Worm (Caenorhabditis elegans) whole organism, L4 larva: ENCODE data around the gene R10E11.6.
A peak's percentile ranks its signal among the peaks of the same experiment; 100 is the strongest.

ENCODE experiments used
- D1046.2 ChIP-seq: fragments of 200-800 bp; sonication (Bioruptor generic); IDR thresholded peaks from 2 replicates; pipeline ENCODE4 v1.3.6; 2022; ENCODE audit warnings: missing genetic modification characterization, missing compliant biosample characterization
- F10B5.3 ChIP-seq: sonication (generic microtip); optimal IDR thresholded peaks from 2 replicates; lab custom pipeline; 2016; ENCODE audit warnings: mild to moderate bottlenecking, missing genetic modification characterization, missing compliant biosample characterization
- F49E8.2 ChIP-seq: sonication (generic microtip); optimal IDR thresholded peaks from 2 replicates; lab custom pipeline; 2016; ENCODE audit warnings: missing compliant biosample characterization, mild to moderate bottlenecking, missing genetic modification characterization, borderline replicate concordance
- T20F7.1 ChIP-seq: fragments of 200-800 bp; sonication (Bioruptor generic); optimal IDR thresholded peaks from 2 replicates; lab custom pipeline; 2018; ENCODE audit warnings: mild to moderate bottlenecking, missing genetic modification characterization, missing compliant biosample characterization
- T26A8.4 ChIP-seq: fragments of 200-800 bp; sonication (Bioruptor generic); IDR thresholded peaks from 2 replicates; pipeline ENCODE4 v1.3.6; 2022; ENCODE audit warnings: missing genetic modification characterization, missing compliant biosample characterization
- Y48G9A.11 ChIP-seq: fragments of 200-800 bp; sonication (Bioruptor generic); IDR thresholded peaks from 2 replicates; pipeline ENCODE4 v1.3.6; 2022; ENCODE audit warnings: missing genetic modification reagents, missing genetic modification characterization, missing compliant biosample characterization
- ZK546.5 ChIP-seq, 2 experiments: sonication (generic microtip); optimal IDR thresholded peaks; 2 replicates each; lab custom pipeline; 2017; ENCODE audit warnings: missing biosample characterization in 2 of 2, missing genetic modification characterization in 2 of 2
- aly-2 ChIP-seq: sonication (generic microtip); optimal IDR thresholded peaks from 2 replicates; lab custom pipeline; 2018; ENCODE audit warnings: missing biosample characterization, missing genetic modification characterization
- ceh-20 ChIP-seq: fragments of 200-800 bp; sonication (Bioruptor generic); IDR thresholded peaks from 2 replicates; pipeline ENCODE4 v1.3.6; 2022; ENCODE audit warnings: missing genetic modification reagents, missing genetic modification characterization, missing compliant biosample characterization
- ceh-32 ChIP-seq: sonication (generic microtip); optimal IDR thresholded peaks from 2 replicates; lab custom pipeline; 2016; ENCODE audit warnings: mild to moderate bottlenecking, missing genetic modification characterization, missing compliant biosample characterization; ENCODE audit not compliant: poor library complexity
- ceh-62 ChIP-seq: sonication (generic microtip); optimal IDR thresholded peaks from 2 replicates; lab custom pipeline; 2017; ENCODE audit warnings: missing biosample characterization, missing genetic modification characterization
- ceh-82 ChIP-seq: sonication (generic microtip); optimal IDR thresholded peaks from 2 replicates; lab custom pipeline; 2017; ENCODE audit warnings: missing biosample characterization, missing genetic modification characterization
- ces-1 ChIP-seq: fragments of 150-350 bp; sonication (generic microtip); optimal IDR thresholded peaks from 4 replicates; lab custom pipeline; 2014; ENCODE audit warnings: missing biosample characterization, missing genetic modification reagents, missing genetic modification characterization
- daf-16 ChIP-seq, 3 experiments: sonication (generic microtip); optimal IDR thresholded peaks; 2 replicates each; lab custom pipeline; 2016 to 2017; ENCODE audit warnings: missing genetic modification characterization in 3 of 3, missing genetic modification reagents in 3 of 3, mild to moderate bottlenecking in 2 of 3, missing compliant biosample characterization in 2 of 3, missing biosample characterization in 1 of 3, moderate library complexity in 1 of 3
- daf-8 ChIP-seq: fragments of 200-800 bp; sonication (Bioruptor generic); IDR thresholded peaks from 2 replicates; pipeline ENCODE4 v1.3.6; 2022; ENCODE audit warnings: missing genetic modification characterization, missing compliant biosample characterization
- dmd-6 ChIP-seq: fragments of 200-800 bp; sonication (Bioruptor generic); IDR thresholded peaks from 2 replicates; pipeline ENCODE4 v1.3.6; 2022; ENCODE audit warnings: missing genetic modification reagents, missing genetic modification characterization, missing compliant biosample characterization
- dmd-8 ChIP-seq: fragments of 200-800 bp; sonication (Bioruptor generic); IDR thresholded peaks from 2 replicates; pipeline ENCODE4 v1.3.6; 2022; ENCODE audit warnings: missing genetic modification characterization, missing compliant biosample characterization
- dmd-9 ChIP-seq: fragments of 200-800 bp; sonication (Bioruptor generic); IDR thresholded peaks from 2 replicates; pipeline ENCODE4 v1.3.6; 2022; ENCODE audit warnings: missing genetic modification reagents, missing genetic modification characterization, missing compliant biosample characterization
- dpl-1 ChIP-seq: fragments of 150-350 bp; optimal IDR thresholded peaks from 2 replicates; lab custom pipeline; 2014; ENCODE audit warnings: missing biosample characterization, missing genetic modification reagents, missing genetic modification characterization
- duxl-1 ChIP-seq: sonication (generic microtip); optimal IDR thresholded peaks from 2 replicates; lab custom pipeline; 2016; ENCODE audit warnings: mild to moderate bottlenecking, missing genetic modification characterization, moderate library complexity, missing compliant biosample characterization; ENCODE audit not compliant: poor library complexity
- egl-43 ChIP-seq: fragments of 200-800 bp; sonication (Bioruptor generic); IDR thresholded peaks from 2 replicates; pipeline ENCODE4 v1.3.6; 2022; ENCODE audit warnings: missing genetic modification reagents, missing genetic modification characterization, missing compliant biosample characterization
- fos-1 ChIP-seq: fragments of 150-350 bp; optimal IDR thresholded peaks from 2 replicates; lab custom pipeline; 2014; ENCODE audit warnings: missing biosample characterization, missing genetic modification characterization
- gei-8 ChIP-seq: fragments of 200-800 bp; sonication (Bioruptor generic); optimal IDR thresholded peaks from 2 replicates; lab custom pipeline; 2018; ENCODE audit warnings: mild to moderate bottlenecking, missing genetic modification characterization, missing compliant biosample characterization
- hlh-11 ChIP-seq: fragments of 200-800 bp; sonication (Bioruptor generic); optimal IDR thresholded peaks from 2 replicates; lab custom pipeline; 2018; ENCODE audit warnings: mild to moderate bottlenecking, missing genetic modification characterization, missing compliant biosample characterization
- lim-7 ChIP-seq: fragments of 200-800 bp; sonication (Bioruptor generic); IDR thresholded peaks from 2 replicates; pipeline ENCODE4 v1.3.6; 2022; ENCODE audit warnings: missing genetic modification characterization, missing compliant biosample characterization
- lin-1 ChIP-seq: fragments of 200-800 bp; sonication (Bioruptor generic); IDR thresholded peaks from 2 replicates; pipeline ENCODE4 v1.3.6; 2022; ENCODE audit warnings: missing genetic modification reagents, missing genetic modification characterization, missing compliant biosample characterization
- lin-38 ChIP-seq: fragments of 200-800 bp; sonication (Bioruptor generic); IDR thresholded peaks from 2 replicates; pipeline ENCODE4 v1.3.6; 2022; ENCODE audit warnings: missing genetic modification reagents, missing genetic modification characterization, missing compliant biosample characterization
- lir-3 ChIP-seq: sonication (generic microtip); optimal IDR thresholded peaks from 2 replicates; lab custom pipeline; 2016; ENCODE audit warnings: mild to moderate bottlenecking, missing genetic modification characterization, missing compliant biosample characterization
- lsy-2 ChIP-seq, 2 experiments: fragments of 150-350 bp in 1 of 2; sonication (generic microtip) in 1 of 2; optimal IDR thresholded peaks; 2 replicates each; lab custom pipeline; 2014 to 2017; ENCODE audit warnings: missing biosample characterization in 2 of 2, missing genetic modification characterization in 2 of 2
- mdt-29 ChIP-seq: fragments of 200-800 bp; sonication (Bioruptor generic); IDR thresholded peaks from 2 replicates; pipeline ENCODE4 v1.3.6; 2022; ENCODE audit warnings: missing genetic modification reagents, missing genetic modification characterization, missing compliant biosample characterization
- mep-1 ChIP-seq: fragments of 150-350 bp; sonication (generic microtip); optimal IDR thresholded peaks from 3 replicates; lab custom pipeline; 2014; ENCODE audit warnings: missing biosample characterization, missing genetic modification characterization
- mes-2 ChIP-seq: sonication (generic microtip); optimal IDR thresholded peaks from 2 replicates; lab custom pipeline; 2016; ENCODE audit warnings: missing genotype, mild to moderate bottlenecking, missing genetic modification characterization, missing compliant biosample characterization; ENCODE audit not compliant: poor library complexity, severe bottlenecking
- nhr-102 ChIP-seq: sonication (generic microtip); optimal IDR thresholded peaks from 2 replicates; lab custom pipeline; 2016; ENCODE audit warnings: mild to moderate bottlenecking, missing genetic modification characterization, moderate library complexity, missing compliant biosample characterization
- nhr-237 ChIP-seq: sonication (generic microtip); optimal IDR thresholded peaks from 2 replicates; lab custom pipeline; 2017; ENCODE audit warnings: missing biosample characterization, missing genetic modification characterization
- nhr-28 ChIP-seq: fragments of 150-350 bp; optimal IDR thresholded peaks from 2 replicates; lab custom pipeline; 2014; ENCODE audit warnings: missing biosample characterization, missing genetic modification characterization
- nhr-6 ChIP-seq: fragments of 150-350 bp; optimal IDR thresholded peaks from 2 replicates; lab custom pipeline; 2014; ENCODE audit warnings: missing biosample characterization, missing genetic modification characterization
- pha-4 ChIP-seq, 2 experiments: fragments of 150-350 bp in 1 of 2; fragments of 200-800 bp in 1 of 2; sonication (Bioruptor generic) in 1 of 2; IDR thresholded peaks in 1 of 2; optimal IDR thresholded peaks in 1 of 2; 2 replicates each; pipeline versions ENCODE4 v1.3.6 to Lab custom; 2014 to 2022; ENCODE audit warnings: missing genetic modification characterization in 2 of 2, missing genetic modification reagents in 2 of 2, missing biosample characterization in 1 of 2, missing compliant biosample characterization in 1 of 2
- php-3 ChIP-seq: fragments of 200-800 bp; sonication (Bioruptor generic); IDR thresholded peaks from 2 replicates; pipeline ENCODE4 v1.3.6; 2022; ENCODE audit warnings: missing genetic modification reagents, missing genetic modification characterization, missing compliant biosample characterization
- rbr-2 ChIP-seq: sonication (generic microtip); optimal IDR thresholded peaks from 2 replicates; lab custom pipeline; 2016; ENCODE audit warnings: missing genotype, missing genetic modification characterization, missing compliant biosample characterization
- saeg-2 ChIP-seq: fragments of 200-800 bp; sonication (Bioruptor generic); IDR thresholded peaks from 2 replicates; pipeline ENCODE4 v1.3.6; 2022; ENCODE audit warnings: missing genetic modification reagents, missing genetic modification characterization, missing compliant biosample characterization
- set-16 ChIP-seq: fragments of 200-800 bp; sonication (Bioruptor generic); IDR thresholded peaks from 2 replicates; pipeline ENCODE4 v1.3.6; 2022; ENCODE audit warnings: missing genetic modification reagents, missing genetic modification characterization, missing compliant biosample characterization
- snpc-1.2 ChIP-seq: fragments of 200-800 bp; sonication (Bioruptor generic); IDR thresholded peaks from 2 replicates; pipeline ENCODE4 v1.3.6; 2022; ENCODE audit warnings: missing genetic modification reagents, missing genetic modification characterization, missing compliant biosample characterization
- spr-1 ChIP-seq: sonication (generic microtip); optimal IDR thresholded peaks from 2 replicates; lab custom pipeline; 2016; ENCODE audit warnings: mild to moderate bottlenecking, missing genetic modification characterization, missing compliant biosample characterization
- unc-62 ChIP-seq, 3 experiments: fragments of 150-350 bp in 1 of 3; sonication (generic microtip); optimal IDR thresholded peaks in 2 of 3; peaks in 1 of 3; 1 replicate in 1 of 3; 2 replicates in 2 of 3; lab custom pipeline; 2014 to 2017; ENCODE audit warnings: missing biosample characterization in 3 of 3, missing genetic modification characterization in 3 of 3, missing genetic modification reagents in 3 of 3, missing genotype in 1 of 3
- vab-7 ChIP-seq: fragments of 200-800 bp; sonication (Bioruptor generic); IDR thresholded peaks from 2 replicates; pipeline ENCODE4 v1.3.6; 2022; ENCODE audit warnings: missing genetic modification reagents, missing genetic modification characterization, missing compliant biosample characterization
- zfp-2 ChIP-seq: sonication (generic microtip); optimal IDR thresholded peaks from 2 replicates; lab custom pipeline; 2016; ENCODE audit warnings: mild to moderate bottlenecking, missing genetic modification characterization, missing compliant biosample characterization
- zip-11 ChIP-seq: fragments of 200-800 bp; sonication (Bioruptor generic); IDR thresholded peaks from 2 replicates; pipeline ENCODE4 v1.3.6; 2022; ENCODE audit warnings: missing genetic modification characterization, missing compliant biosample characterization
- ztf-7 ChIP-seq: fragments of 150-350 bp; optimal IDR thresholded peaks from 2 replicates; lab custom pipeline; 2014; ENCODE audit warnings: missing biosample characterization, missing genetic modification characterization

Gene R10E11.6

ce11 chrIII:9748694-9749093, 34.1 kb upstream of the R10E11.6 start, which contains the start of gene T05G5.4 (continued):
- TF ChIP-seq nhr-6 (tag; lab: Kevin White, UChicago) = no peak
- TF ChIP-seq rbr-2 (tag; lab: Kevin White, UChicago) = no peak
- TF ChIP-seq ceh-20 (GFP tag; lab: Robert Waterston, UW) = no peak
- TF ChIP-seq lir-3 (tag; lab: Kevin White, UChicago) = no peak
- TF ChIP-seq lim-7 (GFP tag; lab: Robert Waterston, UW) = 0 out of 2 replicates have a peak, but pooled peaks have one; percentile 17
- TF ChIP-seq mdt-29 (GFP tag; lab: Robert Waterston, UW) = no peak
- no peak for TF ChIP-seq ZK546.5 (tag; optimal IDR thresholded peaks at IDR 0.05; lab: Kevin White, UChicago)
- TF ChIP-seq ztf-7 (tag; lab: Kevin White, UChicago) = no peak
- no peak for TF ChIP-seq pha-4 (GFP tag; IDR thresholded peaks at IDR 0.05; lab: Robert Waterston, UW)
- TF ChIP-seq pha-4 (tag; optimal IDR thresholded peaks at IDR 0.05; lab: Kevin White, UChicago) = no peak
- no peak for TF ChIP-seq nhr-237
- TF ChIP-seq daf-8 = no peak
- TF ChIP-seq ceh-62 (tag; lab: Kevin White, UChicago) = no peak
- TF ChIP-seq snpc-1.2 (GFP tag; lab: Robert Waterston, UW) = no peak
- TF ChIP-seq lin-38 = peak; percentile 29
- TF ChIP-seq dmd-6 (GFP tag; lab: Robert Waterston, UW) = no peak

ce11 chrIII:9751074-9751473, 31.7 kb upstream of the R10E11.6 start, which contains the start of gene T05G5.5:
TSS of gene T05G5.5 (minus strand) at chrIII:9751432.
- TF ChIP-seq lir-3 (tag; lab: Kevin White, UChicago) = no peak
- no peak for TF ChIP-seq dpl-1 (GFP tag; lab: Kevin White, UChicago)
- TF ChIP-seq egl-43 (GFP tag; lab: Robert Waterston, UW) = no peak
- peak; percentile 26 for TF ChIP-seq nhr-28
- TF ChIP-seq F10B5.3 = no peak
- peak; percentile 70 for TF ChIP-seq T26A8.4 (GFP tag; lab: Robert Waterston, UW)
- peak; percentile 41 for TF ChIP-seq mes-2
- no peak for TF ChIP-seq php-3 (GFP tag; lab: Robert Waterston, UW)
- no peak for TF ChIP-seq ces-1 (GFP tag; lab: Kevin White, UChicago)
- TF ChIP-seq zip-11 = no peak
- no peak for TF ChIP-seq vab-7 (GFP tag; lab: Robert Waterston, UW)
- TF ChIP-seq fos-1 (tag; lab: Kevin White, UChicago) = no peak
- TF ChIP-seq lsy-2 (tag; optimal IDR thresholded peaks at IDR 0.05; lab: Kevin White, UChicago) = peak in 1 of 2 experiments; percentile 18
- peak; percentile 44 for TF ChIP-seq lin-38
- no peak for TF ChIP-seq zfp-2 (tag; lab: Kevin White, UChicago)
- TF ChIP-seq D1046.2 = no peak
- peak; percentile 3 for TF ChIP-seq spr-1
- TF ChIP-seq ceh-32 (tag; lab: Kevin White, UChicago) = no peak
- no peak for TF ChIP-seq saeg-2
- peak; percentile 8 for TF ChIP-seq hlh-11
- TF ChIP-seq F49E8.2 = no peak
- no peak for TF ChIP-seq Y48G9A.11
- TF ChIP-seq dmd-8 (GFP tag; lab: Robert Waterston, UW) = 0 out of 2 replicates have a peak, but pooled peaks have one; percentile 33
- no peak for TF ChIP-seq set-16 (GFP tag; lab: Robert Waterston, UW)
- no peak for TF ChIP-seq aly-2 (tag; lab: Kevin White, UChicago)
- TF ChIP-seq lin-1 (GFP tag; lab: Robert Waterston, UW) = no peak
- TF ChIP-seq T20F7.1 (GFP tag; lab: Kevin White, UChicago) = no peak
- peak; percentile 73 for TF ChIP-seq nhr-102 (tag; lab: Kevin White, UChicago)
- peak; percentile 12 for TF ChIP-seq duxl-1 (tag; lab: Kevin White, UChicago)
- 0 out of 2 replicates have a peak, but pooled peaks have one; percentile 6 for TF ChIP-seq dmd-9 (GFP tag; lab: Robert Waterston, UW)
- no peak for TF ChIP-seq ceh-82
- peak in 1 of 2 experiments; percentile 26 for TF ChIP-seq unc-62 (GFP tag; optimal IDR thresholded peaks at IDR 0.05 in 1 of 2; lab: Kevin White, UChicago)
- no peak for TF ChIP-seq unc-62 (tag; optimal IDR thresholded peaks at IDR 0.05; lab: Kevin White, UChicago)
- TF ChIP-seq gei-8 (GFP tag; lab: Kevin White, UChicago) = no peak
- TF ChIP-seq daf-16 (GFP tag; optimal IDR thresholded peaks at IDR 0.05; lab: Kevin White, UChicago) = no peak
- peak; percentile 76 for TF ChIP-seq daf-16 (tag; optimal IDR thresholded peaks at IDR 0.05; lab: Kevin White, UChicago)
- no peak for TF ChIP-seq mep-1 (tag; lab: Kevin White, UChicago)
